Fruit fly (Drosophila melanogaster): ENCODE data around the gene CG15386.
A peak's percentile ranks its signal among the peaks of the same experiment; 100 is the strongest.

The CG15386 gene

DNA sequence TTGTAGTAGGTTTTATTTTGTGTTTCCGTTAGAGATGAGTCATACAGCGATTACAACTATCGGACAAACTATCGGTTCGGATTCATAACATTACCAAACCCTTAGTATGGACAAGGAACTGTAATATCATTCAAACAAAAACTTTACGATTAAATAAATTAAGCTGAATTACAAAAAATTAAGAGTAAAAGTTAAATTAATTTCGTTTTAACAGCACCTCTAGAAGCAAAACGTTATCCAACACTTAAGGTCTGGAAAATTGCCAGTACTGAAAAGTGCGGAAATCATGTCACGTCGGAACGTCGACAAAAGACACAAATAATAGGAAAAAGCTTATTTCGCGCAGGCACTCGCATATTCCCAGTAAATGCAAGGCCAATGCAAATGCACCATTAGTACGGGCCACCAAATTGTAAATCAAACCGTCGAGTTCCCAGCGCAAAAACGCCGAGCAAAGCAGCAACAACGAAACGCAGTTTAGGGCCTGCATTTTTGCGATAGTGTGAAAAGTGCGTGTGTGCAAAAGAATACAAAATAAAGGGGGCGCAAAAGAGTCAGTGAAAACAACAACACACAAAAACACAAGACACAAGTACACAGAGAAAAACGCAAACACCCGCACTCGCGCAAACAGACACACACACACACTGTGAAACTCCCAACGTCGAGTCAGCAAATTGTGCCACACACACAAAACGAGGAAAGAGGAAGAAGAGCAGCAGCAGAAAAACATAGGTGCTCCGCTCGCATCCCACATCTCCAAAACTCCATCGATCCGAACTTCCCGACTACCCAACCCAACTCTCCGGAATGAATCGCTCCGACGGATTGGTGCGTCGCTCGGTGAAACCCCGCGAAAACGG, 9.4 kb upstream of the CG15386 start, which contains the start of the genes CG15387 and sau (continued):
- peak; percentile 73 for TF ChIP-seq cg (GFP tag; optimal IDR thresholded peaks at IDR 0.05)
- peak; percentile 73 for TF ChIP-seq CG31388 (GFP tag; optimal IDR thresholded peaks at IDR 0.05)
- peak; percentile 88 for TF ChIP-seq vvl (GFP tag; IDR thresholded peaks at IDR 0.05)
- TF ChIP-seq CG17612 (GFP tag; IDR thresholded peaks at IDR 0.05): 0 out of 2 replicates have a peak, but pooled peaks have one; percentile 35
- peak; percentile 71 for TF ChIP-seq odd (GFP tag; optimal IDR thresholded peaks at IDR 0.05)
- peak; percentile 84 for TF ChIP-seq CG3407 (GFP tag; optimal IDR thresholded peaks at IDR 0.05)
- TF ChIP-seq ara (GFP tag; IDR thresholded peaks at IDR 0.05): peak; percentile 82
- TF ChIP-seq sr (GFP tag; IDR thresholded peaks at IDR 0.05): no peak
- peak; percentile 66 for TF ChIP-seq Ada2b (GFP tag; IDR thresholded peaks at IDR 0.05)
- peak; percentile 74 for TF ChIP-seq ssp (GFP tag; IDR thresholded peaks at IDR 0.05)
- peak; percentile 91 for TF ChIP-seq Xbp1 (GFP tag; optimal IDR thresholded peaks at IDR 0.05)
- TF ChIP-seq HHEX (GFP tag; optimal IDR thresholded peaks at IDR 0.05): peak; percentile 82
- peak; percentile 79 for TF ChIP-seq al (GFP tag; IDR thresholded peaks at IDR 0.05)
- TF ChIP-seq CG8359 (GFP tag; optimal IDR thresholded peaks at IDR 0.05; ENCODE audit: borderline replicate concordance): peak; percentile 41
- TF ChIP-seq CG14441 (GFP tag; IDR thresholded peaks at IDR 0.05): peak; percentile 82
- TF ChIP-seq CG14014 (GFP tag; IDR thresholded peaks at IDR 0.05): peak; percentile 82
- TF ChIP-seq CG9797 (GFP tag; optimal IDR thresholded peaks at IDR 0.05): no peak
- TF ChIP-seq CG15269 (tag; optimal IDR thresholded peaks at IDR 0.05): peak; percentile 85
- peak; percentile 81 for TF ChIP-seq mirr (GFP tag; optimal IDR thresholded peaks at IDR 0.05)
- TF ChIP-seq Rx (GFP tag; IDR thresholded peaks at IDR 0.05): peak; percentile 66
- TF ChIP-seq bab2 (GFP tag; optimal IDR thresholded peaks at IDR 0.05): peak; percentile 92
- TF ChIP-seq CG13424 (tag; optimal IDR thresholded peaks at IDR 0.05): peak; percentile 90
- peak; percentile 83 for TF ChIP-seq CG12769 (tag; optimal IDR thresholded peaks at IDR 0.05)
- peak; percentile 41 for TF ChIP-seq trh (GFP tag; optimal IDR thresholded peaks at IDR 0.05)
- peak; percentile 71 for TF ChIP-seq CG5245 (GFP tag; optimal IDR thresholded peaks at IDR 0.05)
- peak; percentile 66 for TF ChIP-seq D19A (tag; optimal IDR thresholded peaks at IDR 0.05)
- TF ChIP-seq CG10274 (GFP tag; optimal IDR thresholded peaks at IDR 0.05): peak; percentile 60
- TF ChIP-seq pb (GFP tag; optimal IDR thresholded peaks at IDR 0.05): peak; percentile 86
- peak; percentile 50 for TF ChIP-seq Sry-β (GFP tag; optimal IDR thresholded peaks at IDR 0.05)
- peak; percentile 68; the same call in 2 of the 3 replicates for TF ChIP-seq ase (GFP tag; IDR thresholded peaks at IDR 0.05)
- TF ChIP-seq CTCF (GFP tag; optimal IDR thresholded peaks at IDR 0.05): peak; percentile 23
- peak; percentile 85 for TF ChIP-seq Mes4 (GFP tag; optimal IDR thresholded peaks at IDR 0.05)
- peak; percentile 64 for TF ChIP-seq Nf-YB (GFP tag; optimal IDR thresholded peaks at IDR 0.05)
- TF ChIP-seq CG17568 (GFP tag; optimal IDR thresholded peaks at IDR 0.05): peak; percentile 76
- peak; percentile 81 for TF ChIP-seq CG8388 (GFP tag; optimal IDR thresholded peaks at IDR 0.05)
- TF ChIP-seq vnd (GFP tag; IDR thresholded peaks at IDR 0.05; ENCODE audit: partially characterized antibody): peak; percentile 92
- TF ChIP-seq Jarid2 (GFP tag; optimal IDR thresholded peaks at IDR 0.05): peak; percentile 59
- peak; percentile 90 for TF ChIP-seq CHES-1-like (GFP tag; optimal IDR thresholded peaks at IDR 0.05)
- TF ChIP-seq tx (GFP tag; optimal IDR thresholded peaks at IDR 0.05): peak; percentile 91
- TF ChIP-seq CG10462 (GFP tag; optimal IDR thresholded peaks at IDR 0.05): peak; percentile 73
- TF ChIP-seq NK7.1 (GFP tag; optimal IDR thresholded peaks at IDR 0.05): peak; percentile 70
- TF ChIP-seq CG9727 (GFP tag; optimal IDR thresholded peaks at IDR 0.05): peak; percentile 91
- peak; percentile 87 to 95 for TF ChIP-seq dpn (GFP tag; optimal IDR thresholded peaks at IDR 0.05)
- peak; percentile 75 for TF ChIP-seq repo (GFP tag; optimal IDR thresholded peaks at IDR 0.05)
- TF ChIP-seq salm (tag; optimal IDR thresholded peaks at IDR 0.05): peak; percentile 58
- TF ChIP-seq Side (GFP tag; optimal IDR thresholded peaks at IDR 0.05): peak; percentile 89
- TF ChIP-seq HLH3B (GFP tag; IDR thresholded peaks at IDR 0.05): peak; percentile 79
- TF ChIP-seq Bteb2 (GFP tag; optimal IDR thresholded peaks at IDR 0.05): peak; percentile 91
- peak; percentile 33 for TF ChIP-seq Hey (tag; optimal IDR thresholded peaks at IDR 0.05)

Measured in whole organism, embryonic.